Fruit fly (Drosophila melanogaster) whole organism, wandering third instar larva: ENCODE results near the gene CG3808.

Experiments
- Abd-B ChIP-seq: fragments of >200 bp; optimal IDR thresholded peaks from 2 replicates; lab custom pipeline; 2017; ENCODE audit warnings: missing biosample characterization, missing genetic modification characterization
- Dfd ChIP-seq: fragments of >200 bp; optimal IDR thresholded peaks from 2 replicates; lab custom pipeline; 2017; ENCODE audit warnings: missing biosample characterization, missing genetic modification characterization
- GATAd ChIP-seq: sonication (Bioruptor generic); optimal IDR thresholded peaks from 2 replicates; lab custom pipeline; 2016; ENCODE audit warnings: missing biosample characterization, missing genetic modification characterization
- Hr78 ChIP-seq: fragments of >200 bp; optimal IDR thresholded peaks from 2 replicates; lab custom pipeline; 2017; ENCODE audit warnings: missing biosample characterization, missing genetic modification characterization
- Hr83 ChIP-seq: fragments of 200-300 bp; sonication (Bioruptor generic); optimal IDR thresholded peaks from 2 replicates; lab custom pipeline; 2016; ENCODE audit warnings: missing biosample characterization, mild to moderate bottlenecking, missing genetic modification characterization, moderate library complexity; ENCODE audit not compliant: poor library complexity, severe bottlenecking
- Sp1 ChIP-seq: fragments of 200-800 bp; sonication (Bioruptor generic); optimal IDR thresholded peaks from 3 replicates; lab custom pipeline; 2019; ENCODE audit warnings: missing biosample characterization, mild to moderate bottlenecking, missing genetic modification characterization, moderate library complexity
- fru ChIP-seq: fragments of 200-800 bp; sonication (Bioruptor generic); optimal IDR thresholded peaks from 3 replicates; lab custom pipeline; 2016; ENCODE audit warnings: missing biosample characterization, mild to moderate bottlenecking, missing genetic modification characterization
- pan ChIP-seq: fragments of >200 bp; optimal IDR thresholded peaks from 2 replicates; lab custom pipeline; 2017
- rgr ChIP-seq: fragments of 200-800 bp; sonication (Bioruptor generic); optimal IDR thresholded peaks from 3 replicates; lab custom pipeline; 2016; ENCODE audit warnings: missing biosample characterization, mild to moderate bottlenecking, missing genetic modification characterization
- tai ChIP-seq: sonication (Bioruptor generic); optimal IDR thresholded peaks from 2 replicates; lab custom pipeline; 2016; ENCODE audit warnings: missing biosample characterization, missing genetic modification characterization
- usp ChIP-seq: fragments of >200 bp; optimal IDR thresholded peaks from 2 replicates; lab custom pipeline; 2017; ENCODE audit warnings: missing biosample characterization, missing genetic modification characterization

DNA sequence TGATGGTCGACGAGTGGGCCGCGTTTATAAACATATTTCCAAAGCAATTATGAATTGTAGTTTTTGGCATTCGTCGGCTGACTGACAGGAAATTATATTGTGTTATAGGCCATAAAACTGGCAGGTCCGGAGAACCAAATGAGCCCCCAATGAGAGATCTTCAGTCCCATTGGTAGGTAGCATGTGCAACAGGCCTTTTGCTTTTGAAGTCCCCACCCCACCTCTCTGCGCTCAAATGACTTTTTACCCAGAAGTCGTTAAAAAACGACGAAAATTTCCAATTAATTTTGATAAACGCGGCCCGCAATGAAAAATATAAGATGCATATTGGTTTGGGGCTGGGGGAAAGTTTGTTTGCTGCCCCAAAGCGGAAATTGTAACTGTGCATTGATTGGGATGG, 47.8 kb upstream of the CG3808 start:
- TF ChIP-seq Hr83 (no peak), rgr (GFP tag; lab: Kevin White, UChicago) (no peak), Abd-B (GFP tag; lab: Kevin White, UChicago) (no peak), pan (lab: Kevin White, UChicago) (no peak), fru (GFP tag; lab: Kevin White, UChicago) (no peak), Dfd (no peak), Hr78 (no peak), usp (GFP tag; lab: Kevin White, UChicago) (no peak), tai (GFP tag; lab: Kevin White, UChicago) (no peak), Sp1 (GFP tag; lab: Kevin White, UChicago) (no peak), GATAd (no peak)
